Worm (Caenorhabditis elegans): Measurements from ENCODE around the gene C55A6.7.

Gene C55A6.7

DNA sequence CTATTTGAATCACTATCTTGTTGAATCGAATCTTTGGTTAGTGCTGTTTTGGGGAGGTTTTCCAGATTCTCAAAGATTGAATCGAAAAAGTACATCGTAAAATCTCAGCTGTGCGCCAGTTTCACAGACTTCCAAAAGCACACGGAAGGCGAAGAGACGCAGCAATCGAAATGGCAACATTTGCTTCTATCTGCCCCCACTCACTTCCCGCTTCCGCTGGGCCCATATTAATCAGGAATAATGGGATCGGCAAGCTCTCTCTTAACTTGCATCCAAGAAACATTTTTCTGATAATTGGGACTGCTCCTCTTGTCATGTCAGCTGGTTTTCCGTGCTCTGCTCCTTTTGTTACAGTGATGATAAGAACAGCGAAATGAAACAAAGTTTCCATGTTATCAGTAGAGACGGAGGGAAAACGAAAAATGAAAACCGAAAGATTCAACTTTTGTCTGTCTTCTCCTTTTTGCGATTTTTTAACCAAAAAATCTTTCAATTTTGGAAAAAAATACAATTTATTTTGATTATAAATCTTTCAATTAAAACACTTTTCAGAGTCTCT, 15.3 kb upstream of the C55A6.7 start (continued):
- TF ChIP-seq madf-9 (GFP tag; conservative IDR thresholded peaks at IDR 0.05) (no peak), egl-27 (tag; optimal IDR thresholded peaks at IDR 0.05) (no peak), daf-8 (GFP tag; IDR thresholded peaks at IDR 0.05) (no peak)

DNA sequence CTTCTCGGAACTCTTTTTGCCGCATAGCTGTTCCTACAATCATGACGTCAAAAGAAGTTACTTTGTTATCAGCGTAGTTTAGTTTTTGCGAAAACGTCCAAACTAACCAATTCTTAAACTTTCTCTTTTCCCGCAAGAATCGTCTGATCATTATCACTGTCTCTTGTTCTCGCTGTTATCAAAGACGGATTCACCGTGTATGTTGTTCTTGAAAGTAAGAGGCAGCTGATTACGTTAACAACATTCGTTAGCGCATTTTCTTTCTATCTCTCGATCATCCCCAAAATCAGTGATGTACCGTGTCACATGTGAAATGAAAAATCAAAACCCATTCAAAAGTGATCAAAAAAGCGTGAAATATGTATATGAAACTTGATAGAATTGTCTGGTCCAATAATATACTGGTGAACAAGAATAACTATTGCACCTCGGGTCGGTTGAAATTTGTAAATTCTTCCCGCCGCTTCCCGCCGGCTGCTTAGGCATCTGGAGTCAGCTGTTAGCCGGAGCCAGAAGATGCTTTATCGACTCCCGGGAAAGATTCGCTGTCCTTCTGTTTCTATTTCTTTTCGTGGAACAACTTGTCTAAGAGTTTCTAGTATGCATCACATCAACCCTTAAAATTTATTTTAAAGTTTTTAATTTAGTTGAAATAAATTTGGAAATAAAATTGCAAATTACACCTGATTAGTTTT, 14.3 kb upstream of the C55A6.7 start:
- TF ChIP-seq cey-2 (tag; optimal IDR thresholded peaks at IDR 0.05; ENCODE audit: borderline replicate concordance, insufficient read depth) = peak; percentile 78
- TF ChIP-seq Y75B8A.6 (GFP tag; IDR thresholded peaks at IDR 0.05) = no peak
- peak in 1 of 2 experiments; percentile 64 for TF ChIP-seq lsy-2 (tag; optimal IDR thresholded peaks at IDR 0.05)
- TF ChIP-seq snpc-4 (tag; optimal IDR thresholded peaks at IDR 0.05) = no peak
- TF ChIP-seq F26F4.8 (GFP tag; conservative IDR thresholded peaks at IDR 0.05) = no peak
- peak; percentile 94 for TF ChIP-seq nhr-28 (tag; optimal IDR thresholded peaks at IDR 0.05)
- no peak for TF ChIP-seq snpc-1.2 (GFP tag; IDR thresholded peaks at IDR 0.05)
- no peak for TF ChIP-seq daf-16 (GFP tag; optimal IDR thresholded peaks at IDR 0.05)
- peak; percentile 77 for TF ChIP-seq daf-16 (tag; optimal IDR thresholded peaks at IDR 0.05)
- TF ChIP-seq nhr-25 (tag; optimal IDR thresholded peaks at IDR 0.05; ENCODE audit: borderline replicate concordance, insufficient read depth) = no peak
- TF ChIP-seq aha-1 (tag) = peak; percentile 45
- TF ChIP-seq dve-1 (tag; optimal IDR thresholded peaks at IDR 0.05; ENCODE audit: insufficient read depth) = peak; percentile 77
- TF ChIP-seq nhr-42 (GFP tag; IDR thresholded peaks at IDR 0.05) = no peak
- TF ChIP-seq ces-1 (GFP tag; optimal IDR thresholded peaks at IDR 0.05) = no peak
- no peak for TF ChIP-seq ceh-44 (GFP tag; IDR thresholded peaks at IDR 0.05)
- no peak for TF ChIP-seq ceh-82 (tag; optimal IDR thresholded peaks at IDR 0.05)
- TF ChIP-seq ceh-32 (tag; optimal IDR thresholded peaks at IDR 0.05; ENCODE audit: poor library complexity) = no peak
- no peak for TF ChIP-seq jun-1 (tag; optimal IDR thresholded peaks at IDR 0.05)
- no peak for TF ChIP-seq ceh-20 (GFP tag; IDR thresholded peaks at IDR 0.05)
- TF ChIP-seq mxl-2 (GFP tag; conservative IDR thresholded peaks at IDR 0.05) = no peak
- TF ChIP-seq mdl-1 (tag; optimal IDR thresholded peaks at IDR 0.05) = peak in 1 of 2 experiments; percentile 59
- no peak for TF ChIP-seq lin-39 (tag; optimal IDR thresholded peaks at IDR 0.05)
- TF ChIP-seq nhr-77 (tag; optimal IDR thresholded peaks at IDR 0.05) = peak; percentile 84
- TF ChIP-seq F10B5.3 (tag; optimal IDR thresholded peaks at IDR 0.05) = no peak
- no peak; the same call in 1 of the 2 replicates for TF ChIP-seq madf-9 (GFP tag; conservative IDR thresholded peaks at IDR 0.05)
- TF ChIP-seq tra-1 (GFP tag; IDR thresholded peaks at IDR 0.05) = no peak
- no peak for TF ChIP-seq T26A8.4 (GFP tag; IDR thresholded peaks at IDR 0.05)
- TF ChIP-seq mes-2 (tag; optimal IDR thresholded peaks at IDR 0.05; ENCODE audit: poor library complexity, severe bottlenecking) = peak; percentile 47
- no peak for TF ChIP-seq ceh-62 (tag; optimal IDR thresholded peaks at IDR 0.05)
- TF ChIP-seq zfp-2 (tag; optimal IDR thresholded peaks at IDR 0.05) = no peak
- no peak for TF ChIP-seq spr-3 (GFP tag; optimal IDR thresholded peaks at IDR 0.05)
- no peak for TF ChIP-seq egl-27 (tag; optimal IDR thresholded peaks at IDR 0.05)
- TF ChIP-seq zfp-3 (GFP tag; conservative IDR thresholded peaks at IDR 0.05) = 0 out of 2 replicates have a peak, but pooled peaks have one; percentile 25
- TF ChIP-seq nhr-41 (GFP tag; IDR thresholded peaks at IDR 0.05) = no peak
- TF ChIP-seq pqm-1 (tag; optimal IDR thresholded peaks at IDR 0.05) = peak; percentile 78
- no peak for TF ChIP-seq F49E8.2 (tag; optimal IDR thresholded peaks at IDR 0.05; ENCODE audit: borderline replicate concordance)
- no peak for TF ChIP-seq dmd-8 (GFP tag; IDR thresholded peaks at IDR 0.05)
- TF ChIP-seq fkh-10 (GFP tag; optimal IDR thresholded peaks at IDR 0.05) = no peak
- TF ChIP-seq nhr-6 (tag; optimal IDR thresholded peaks at IDR 0.05) = no peak
- no peak for TF ChIP-seq attf-4 (tag; optimal IDR thresholded peaks at IDR 0.05)
- TF ChIP-seq Y48G9A.11 (GFP tag; IDR thresholded peaks at IDR 0.05) = no peak
- peak; percentile 12 for TF ChIP-seq T20F7.1 (GFP tag; optimal IDR thresholded peaks at IDR 0.05)
- TF ChIP-seq sdz-12 (GFP tag; optimal IDR thresholded peaks at IDR 0.05) = no peak
- no peak for TF ChIP-seq lim-7 (GFP tag; IDR thresholded peaks at IDR 0.05)
- TF ChIP-seq mep-1 (tag; optimal IDR thresholded peaks at IDR 0.05) = peak; percentile 56
- peak; percentile 66 for TF ChIP-seq dmd-6 (GFP tag; IDR thresholded peaks at IDR 0.05)
